Fruit fly (Drosophila melanogaster): Measurements from ENCODE around the gene Cmpk.

Gene Cmpk

dm6 chr3R:26041417-26042101 is 13.7 kb downstream of the Cmpk start, which contains the start of gene gro (continued):
- TF ChIP-seq ranshi (GFP tag; IDR thresholded peaks at IDR 0.05) (peak; percentile 75), CG4854 (GFP tag; optimal IDR thresholded peaks at IDR 0.05) (peak; percentile 72), zfh1 (GFP tag; IDR thresholded peaks at IDR 0.05) (peak; percentile 66; the same call in 2 of the 3 replicates), ATbp (GFP tag; optimal IDR thresholded peaks at IDR 0.05) (no peak), hth (optimal IDR thresholded peaks at IDR 0.05) (no peak), CG10565 (GFP tag; optimal IDR thresholded peaks at IDR 0.05) (no peak), salm (tag; optimal IDR thresholded peaks at IDR 0.05) (peak; percentile 35), vnd (GFP tag; IDR thresholded peaks at IDR 0.05; ENCODE audit: partially characterized antibody) (peak; percentile 77), CG4328 (GFP tag; optimal IDR thresholded peaks at IDR 0.05) (peak; percentile 30), CG10366 (GFP tag; IDR thresholded peaks at IDR 0.05) (peak; percentile 62), CG4360 (GFP tag; IDR thresholded peaks at IDR 0.05) (peak; percentile 30; the same call in 1 of the 2 replicates), slbo (GFP tag; IDR thresholded peaks at IDR 0.05) (peak; percentile 86), CG9876 (GFP tag; optimal IDR thresholded peaks at IDR 0.05) (peak; percentile 69), hbn (GFP tag; IDR thresholded peaks at IDR 0.05; ENCODE audit: partially characterized antibody) (peak; percentile 58; the same call in 1 of the 2 replicates), H2.0 (GFP tag; IDR thresholded peaks at IDR 0.05) (peak; percentile 52; the same call in 1 of the 2 replicates), ken (GFP tag; IDR thresholded peaks at IDR 0.05) (peak; percentile 88), Bgb (GFP tag; IDR thresholded peaks at IDR 0.05; ENCODE audit: partially characterized antibody) (peak; percentile 90), CG1792 (GFP tag; optimal IDR thresholded peaks at IDR 0.05) (peak; percentile 61), onecut (GFP tag; IDR thresholded peaks at IDR 0.05) (peak; percentile 66), trem (tag; optimal IDR thresholded peaks at IDR 0.05) (peak; percentile 86), Camta (GFP tag; optimal IDR thresholded peaks at IDR 0.05) (peak; percentile 76), CG34224 (GFP tag; IDR thresholded peaks at IDR 0.05; ENCODE audit: partially characterized antibody) (peak; percentile 80), ash1 (GFP tag; optimal IDR thresholded peaks at IDR 0.05) (peak; percentile 36), CG1647 (GFP tag; optimal IDR thresholded peaks at IDR 0.05) (peak; percentile 38), CG8478 (optimal IDR thresholded peaks at IDR 0.05) (no peak), Xrp1 (GFP tag; IDR thresholded peaks at IDR 0.05) (peak; percentile 76), scrt (GFP tag; optimal IDR thresholded peaks at IDR 0.05) (peak; percentile 34), bowl (GFP tag; IDR thresholded peaks at IDR 0.05) (no peak), CG2129 (GFP tag; IDR thresholded peaks at IDR 0.05; ENCODE audit: partially characterized antibody) (no peak), CG13296 (GFP tag; optimal IDR thresholded peaks at IDR 0.05) (peak; percentile 8), wek (GFP tag; optimal IDR thresholded peaks at IDR 0.05) (peak; percentile 44), CG3407 (GFP tag; optimal IDR thresholded peaks at IDR 0.05) (peak; percentile 50), Oaz (GFP tag; IDR thresholded peaks at IDR 0.05) (peak; percentile 53), pnt (GFP tag; optimal IDR thresholded peaks at IDR 0.05) (peak; percentile 46), Bdp1 (GFP tag; optimal IDR thresholded peaks at IDR 0.05) (peak; percentile 66), CG4730 (GFP tag; IDR thresholded peaks at IDR 0.05) (peak; percentile 42; the same call in 1 of the 2 replicates), CG1233 (GFP tag; optimal IDR thresholded peaks at IDR 0.05) (peak; percentile 55), CG12659 (GFP tag; optimal IDR thresholded peaks at IDR 0.05) (peak; percentile 91), Ets65A (GFP tag) (peak; percentile 97), chinmo (GFP tag; IDR thresholded peaks at IDR 0.05; ENCODE audit: partially characterized antibody) (peak; percentile 67; the same call in 2 of the 4 replicates), z (GFP tag; IDR thresholded peaks at IDR 0.05) (no peak), TFAM (GFP tag; optimal IDR thresholded peaks at IDR 0.05) (no peak), Hr51 (GFP tag; optimal IDR thresholded peaks at IDR 0.05) (peak; percentile 53 to 72), Sry-δ (GFP tag; optimal IDR thresholded peaks at IDR 0.05) (peak; percentile 82), CG17612 (GFP tag; IDR thresholded peaks at IDR 0.05) (no peak), kay (GFP tag; optimal IDR thresholded peaks at IDR 0.05) (peak; percentile 46), inv (GFP tag; IDR thresholded peaks at IDR 0.05; ENCODE audit: partially characterized antibody) (peak; percentile 72), CG15514 (GFP tag; optimal IDR thresholded peaks at IDR 0.05) (peak; percentile 99), Antp (GFP tag; optimal IDR thresholded peaks at IDR 0.05) (peak; percentile 75), al (GFP tag; IDR thresholded peaks at IDR 0.05) (peak; percentile 53)

Data from whole organism, embryonic.